Fruit fly (Drosophila melanogaster) whole organism, embryonic: Measurements from ENCODE around the gene CG14856.

Experiments
- CG10147 ChIP-seq: fragments of 200-800 bp; sonication (Bioruptor generic); optimal IDR thresholded peaks from 2 replicates; lab custom pipeline; 2019; ENCODE audit warnings: missing biosample characterization, mild to moderate bottlenecking, missing genetic modification characterization, moderate library complexity
- CG10267 ChIP-seq: fragments of 200-800 bp; sonication (Bioruptor generic); optimal IDR thresholded peaks from 2 replicates; lab custom pipeline; 2018; ENCODE audit warnings: missing biosample characterization, mild to moderate bottlenecking, missing genetic modification characterization, moderate library complexity
- CG11695 ChIP-seq: fragments of 200-800 bp; sonication (Bioruptor generic); IDR thresholded peaks from 3 replicates; pipeline ENCODE4 v1.3.6; 2022; ENCODE audit warnings: missing biosample characterization, missing genetic modification characterization
- CG1603 ChIP-seq: fragments of 200-800 bp; sonication (Bioruptor generic); optimal IDR thresholded peaks from 2 replicates; lab custom pipeline; 2019; ENCODE audit warnings: missing biosample characterization, mild to moderate bottlenecking, missing genetic modification characterization, moderate library complexity
- CG17829 ChIP-seq: fragments of 200-800 bp; optimal IDR thresholded peaks from 2 replicates; lab custom pipeline; 2019; ENCODE audit warnings: missing biosample characterization, mild to moderate bottlenecking, missing genetic modification characterization, moderate library complexity
- CG18262 ChIP-seq: fragments of 200-800 bp; optimal IDR thresholded peaks from 3 replicates; lab custom pipeline; 2019; ENCODE audit warnings: missing biosample characterization, mild to moderate bottlenecking, missing genetic modification characterization, moderate library complexity
- CG18619 ChIP-seq: fragments of 200-800 bp; sonication (Bioruptor generic); optimal IDR thresholded peaks from 3 replicates; lab custom pipeline; 2017; ENCODE audit warnings: missing biosample characterization, mild to moderate bottlenecking, missing genetic modification characterization
- CG30403 ChIP-seq: fragments of 200-800 bp; sonication (Bioruptor generic); optimal IDR thresholded peaks from 3 replicates; lab custom pipeline; 2016; ENCODE audit warnings: missing biosample characterization, missing genetic modification characterization
- CG3281 ChIP-seq: fragments of 200-800 bp; sonication (Bioruptor generic); optimal IDR thresholded peaks from 3 replicates; lab custom pipeline; 2017; ENCODE audit warnings: missing biosample characterization, mild to moderate bottlenecking, missing genetic modification characterization
- CG4328 ChIP-seq: fragments of 200-800 bp; sonication (Bioruptor generic); optimal IDR thresholded peaks from 3 replicates; lab custom pipeline; 2017; ENCODE audit warnings: missing biosample characterization, missing genetic modification reagents, missing genetic modification characterization
- CG43689 ChIP-seq: fragments of 200-800 bp; sonication (Bioruptor generic); IDR thresholded peaks from 2 replicates; pipeline ENCODE4 v1.3.6; 2022; ENCODE audit warnings: missing biosample characterization, missing genetic modification characterization
- CG4424 ChIP-seq: fragments of 200-800 bp; sonication (Bioruptor generic); optimal IDR thresholded peaks from 3 replicates; lab custom pipeline; 2016; ENCODE audit warnings: missing biosample characterization, missing genetic modification characterization
- CG4820 ChIP-seq: fragments of 200-800 bp; sonication (Bioruptor generic); optimal IDR thresholded peaks from 3 replicates; lab custom pipeline; 2016; ENCODE audit warnings: missing biosample characterization, missing genetic modification characterization
- CG5245 ChIP-seq: fragments of 200-800 bp; sonication (Bioruptor generic); optimal IDR thresholded peaks from 3 replicates; lab custom pipeline; 2016; ENCODE audit warnings: missing biosample characterization, missing genetic modification characterization
- CG7839 ChIP-seq: fragments of 200-800 bp; sonication (Bioruptor generic); optimal IDR thresholded peaks from 3 replicates; lab custom pipeline; 2018; ENCODE audit warnings: missing biosample characterization, mild to moderate bottlenecking, missing genetic modification characterization, moderate library complexity
- CG8478 ChIP-seq: fragments of >200 bp; optimal IDR thresholded peaks from 2 replicates; lab custom pipeline; 2018
- CoRest ChIP-seq: fragments of 200-800 bp; sonication (Bioruptor generic); optimal IDR thresholded peaks from 3 replicates; lab custom pipeline; 2018; ENCODE audit warnings: missing biosample characterization, mild to moderate bottlenecking, missing genetic modification characterization, moderate library complexity
- D ChIP-seq, 2 experiments: fragments of 200-800 bp in 1 of 2; fragments of >200 bp in 1 of 2; sonication (Bioruptor generic) in 1 of 2; optimal IDR thresholded peaks; 2 replicates in 1 of 2; 3 replicates in 1 of 2; lab custom pipeline; 2017; ENCODE audit warnings: mild to moderate bottlenecking in 1 of 2, missing biosample characterization in 1 of 2, missing genetic modification characterization in 1 of 2, missing genetic modification reagents in 1 of 2
- Dad ChIP-seq: fragments of 200-800 bp; sonication (Bioruptor generic); optimal IDR thresholded peaks from 3 replicates; lab custom pipeline; 2016; ENCODE audit warnings: missing biosample characterization, missing genetic modification characterization
- Dip3 ChIP-seq: fragments of 200-800 bp; sonication (Bioruptor generic); optimal IDR thresholded peaks from 3 replicates; lab custom pipeline; 2016; ENCODE audit warnings: missing biosample characterization, missing genetic modification characterization
- H2.0 ChIP-seq: fragments of 200-800 bp; sonication (Bioruptor generic); IDR thresholded peaks from 2 replicates; pipeline ENCODE4 v1.3.6; 2022; ENCODE audit warnings: missing biosample characterization, missing genetic modification characterization
- NK7.1 ChIP-seq: fragments of 200-800 bp; sonication (Bioruptor generic); optimal IDR thresholded peaks from 3 replicates; lab custom pipeline; 2016; ENCODE audit warnings: missing biosample characterization, missing genetic modification characterization
- Pdp1 ChIP-seq, 2 experiments: fragments of 200-800 bp; sonication (Bioruptor generic); optimal IDR thresholded peaks; 3 replicates each; lab custom pipeline; 2016; ENCODE audit warnings: missing biosample characterization in 2 of 2, missing genetic modification characterization in 2 of 2, mild to moderate bottlenecking in 1 of 2, moderate library complexity in 1 of 2
- Rfx ChIP-seq: fragments of 200-800 bp; sonication (Bioruptor generic); IDR thresholded peaks from 2 replicates; pipeline ENCODE4 v1.3.6; 2022; ENCODE audit warnings: missing biosample characterization, missing genetic modification characterization
- Sox102F ChIP-seq: fragments of 200-800 bp; sonication (Bioruptor generic); optimal IDR thresholded peaks from 2 replicates; lab custom pipeline; 2018; ENCODE audit warnings: missing biosample characterization, mild to moderate bottlenecking, missing genetic modification characterization, moderate library complexity
- Ssrp ChIP-seq: fragments of 200-800 bp; sonication (Bioruptor generic); optimal IDR thresholded peaks from 2 replicates; lab custom pipeline; 2018; ENCODE audit warnings: missing biosample characterization, mild to moderate bottlenecking, missing genetic modification characterization, moderate library complexity
- Xbp1 ChIP-seq: fragments of 200-800 bp; sonication (Bioruptor generic); optimal IDR thresholded peaks from 3 replicates; lab custom pipeline; 2016; ENCODE audit warnings: missing biosample characterization, mild to moderate bottlenecking, missing genetic modification characterization
- Xrp1 ChIP-seq: fragments of 200-800 bp; sonication (Bioruptor generic); IDR thresholded peaks from 2 replicates; pipeline ENCODE4 v1.3.6; 2022; ENCODE audit warnings: missing biosample characterization, missing genetic modification characterization
- ab ChIP-seq: fragments of 200-800 bp; sonication (Bioruptor generic); optimal IDR thresholded peaks from 2 replicates; lab custom pipeline; 2016; ENCODE audit warnings: missing biosample characterization, missing genetic modification characterization
- al ChIP-seq: fragments of 200-800 bp; sonication (Bioruptor generic); IDR thresholded peaks from 2 replicates; pipeline ENCODE4 v1.3.6; 2022; ENCODE audit warnings: missing biosample characterization, missing genetic modification characterization
- ase ChIP-seq: fragments of 200-800 bp; sonication (Bioruptor generic); IDR thresholded peaks from 3 replicates; pipeline ENCODE4 v1.3.6; 2022; ENCODE audit warnings: missing biosample characterization, missing genetic modification characterization
- dm ChIP-seq: fragments of 200-800 bp; sonication (Bioruptor generic); optimal IDR thresholded peaks from 3 replicates; lab custom pipeline; 2016; ENCODE audit warnings: missing biosample characterization, missing genetic modification characterization
- dmrt99B ChIP-seq: fragments of 200-800 bp; sonication (Bioruptor generic); optimal IDR thresholded peaks from 2 replicates; lab custom pipeline; 2018; ENCODE audit warnings: missing biosample characterization, mild to moderate bottlenecking, missing genetic modification characterization, moderate library complexity
- emc ChIP-seq: fragments of 200-800 bp; sonication (Bioruptor generic); optimal IDR thresholded peaks from 2 replicates; lab custom pipeline; 2016; ENCODE audit warnings: missing biosample characterization, missing genetic modification characterization
- ems ChIP-seq: fragments of 200-800 bp; sonication (Bioruptor generic); optimal IDR thresholded peaks from 3 replicates; lab custom pipeline; 2016; ENCODE audit warnings: missing biosample characterization, missing genetic modification characterization
- gcm ChIP-seq: fragments of 200-800 bp; sonication (Bioruptor generic); optimal IDR thresholded peaks from 2 replicates; lab custom pipeline; 2019; ENCODE audit warnings: missing biosample characterization, mild to moderate bottlenecking, missing genetic modification characterization, moderate library complexity
- gfzf ChIP-seq: fragments of 200-800 bp; sonication (Bioruptor generic); optimal IDR thresholded peaks from 2 replicates; lab custom pipeline; 2016; ENCODE audit warnings: missing biosample characterization, mild to moderate bottlenecking, missing genetic modification characterization, moderate library complexity
- hb ChIP-seq: fragments of 200-800 bp; sonication (Bioruptor generic); IDR thresholded peaks from 3 replicates; pipeline ENCODE4 v1.3.6; 2022; ENCODE audit warnings: missing biosample characterization, missing genetic modification characterization; ENCODE audit not compliant: partially characterized antibody
- hkb ChIP-seq, 2 experiments: fragments of 200-800 bp in 1 of 2; fragments of >200 bp in 1 of 2; sonication (Bioruptor generic) in 1 of 2; IDR thresholded peaks in 1 of 2; optimal IDR thresholded peaks in 1 of 2; 2 replicates each; pipeline versions ENCODE4 v1.3.6 to Lab custom; 2017 to 2022; ENCODE audit warnings: missing biosample characterization in 1 of 2, missing genetic modification characterization in 1 of 2
- nerfin-2 ChIP-seq: fragments of 200-800 bp; sonication (Bioruptor generic); IDR thresholded peaks from 2 replicates; pipeline ENCODE4 v1.3.6; 2022; ENCODE audit warnings: missing biosample characterization, missing genetic modification characterization; ENCODE audit not compliant: partially characterized antibody
- org-1 ChIP-seq: fragments of 200-800 bp; sonication (Bioruptor generic); optimal IDR thresholded peaks from 2 replicates; lab custom pipeline; 2017; ENCODE audit warnings: missing biosample characterization, missing genetic modification characterization
- prd ChIP-seq, 3 experiments: fragments of >200 bp in 2 of 3; fragments of 200-800 bp in 1 of 3; sonication (Bioruptor generic) in 1 of 3; optimal IDR thresholded peaks in 2 of 3; IDR thresholded peaks in 1 of 3; 2 replicates in 2 of 3; 3 replicates in 1 of 3; pipeline versions ENCODE4 v1.3.6 to Lab custom; 2017 to 2022; ENCODE audit warnings: missing biosample characterization in 1 of 3, missing genetic modification characterization in 1 of 3
- slou ChIP-seq: fragments of 200-800 bp; sonication (Bioruptor generic); optimal IDR thresholded peaks from 3 replicates; lab custom pipeline; 2016; ENCODE audit warnings: missing biosample characterization, missing genetic modification characterization
- so ChIP-seq: fragments of 200-800 bp; sonication (Bioruptor generic); IDR thresholded peaks from 3 replicates; pipeline ENCODE4 v1.3.6; 2022; ENCODE audit warnings: missing biosample characterization, missing genetic modification characterization
- tio ChIP-seq: fragments of 200-800 bp; sonication (Bioruptor generic); optimal IDR thresholded peaks from 2 replicates; lab custom pipeline; 2017; ENCODE audit warnings: missing biosample characterization, missing genetic modification characterization, inconsistent platforms
- vvl ChIP-seq: fragments of 200-800 bp; sonication (Bioruptor generic); IDR thresholded peaks from 2 replicates; pipeline ENCODE4 v1.3.6; 2022; ENCODE audit warnings: missing biosample characterization, missing genetic modification characterization
- zf30C ChIP-seq: fragments of 200-800 bp; sonication (Bioruptor generic); optimal IDR thresholded peaks from 3 replicates; lab custom pipeline; 2018; ENCODE audit warnings: missing biosample characterization, mild to moderate bottlenecking, missing genetic modification characterization

CG14856 gene

DNA sequence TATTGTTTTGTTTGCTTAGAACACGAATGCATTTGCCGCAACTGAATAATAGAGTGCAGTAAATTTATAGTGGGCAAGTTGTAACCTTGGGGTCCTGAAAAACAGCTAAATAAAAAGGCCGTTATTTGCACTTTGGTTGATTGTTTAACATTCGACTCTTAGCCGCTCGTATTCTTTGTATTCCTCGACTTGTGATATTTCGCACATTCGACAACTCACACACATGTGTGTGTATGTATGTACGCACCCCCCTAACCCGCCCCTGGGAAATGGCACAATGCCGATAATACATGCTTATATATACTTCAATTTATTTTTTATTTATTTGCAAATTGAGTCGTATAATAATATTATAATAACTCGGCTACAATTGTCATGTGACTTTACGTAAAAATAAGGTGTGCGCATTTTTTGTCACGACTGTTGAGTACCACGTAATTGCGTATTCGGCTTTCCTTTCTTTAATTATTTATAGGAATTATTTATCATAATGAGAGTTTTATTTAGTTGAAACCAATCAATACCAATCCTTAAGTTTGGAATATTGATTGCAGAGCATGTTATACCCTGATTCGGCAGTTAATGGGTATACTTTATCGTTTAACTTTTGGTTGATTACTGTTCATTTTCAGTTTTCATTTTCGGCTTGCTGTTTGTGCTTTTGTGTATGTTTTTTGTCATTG is 43.8 kb upstream of the CG14856 start (continued):
- peak; percentile 23 for TF ChIP-seq CG10147 (GFP tag; lab: Kevin White, UChicago)
- TF ChIP-seq CG4328 (GFP tag; lab: Kevin White, UChicago) = no peak
- TF ChIP-seq prd (optimal IDR thresholded peaks at IDR 0.05; lab: Kevin White, UChicago) = no peak
- peak; percentile 24; the same call in 1 of the 3 replicates for TF ChIP-seq prd (GFP tag; IDR thresholded peaks at IDR 0.05; lab: Robert Waterston, UW)
- TF ChIP-seq CG43689 (GFP tag; lab: Robert Waterston, UW) = no peak
- peak; percentile 65 for TF ChIP-seq dmrt99B (tag; lab: Kevin White, UChicago)
- TF ChIP-seq ab (GFP tag; lab: Kevin White, UChicago) = no peak
- TF ChIP-seq tio = peak; percentile 10
- TF ChIP-seq Dip3 (GFP tag; lab: Kevin White, UChicago) = no peak
- no peak for TF ChIP-seq hkb (optimal IDR thresholded peaks at IDR 0.05; lab: Kevin White, UChicago)
- peak; percentile 66 for TF ChIP-seq hkb (GFP tag; IDR thresholded peaks at IDR 0.05; lab: Robert Waterston, UW)
- TF ChIP-seq al (GFP tag; lab: Robert Waterston, UW) = peak; percentile 30; the same call in 1 of the 2 replicates
- peak; percentile 62; the same call in 1 of the 3 replicates for TF ChIP-seq ase (GFP tag; lab: Robert Waterston, UW)
- TF ChIP-seq emc (GFP tag; lab: Kevin White, UChicago) = no peak
- TF ChIP-seq so = peak; percentile 63; the same call in 1 of the 3 replicates
- no peak for TF ChIP-seq CG5245 (GFP tag; lab: Kevin White, UChicago)
- TF ChIP-seq Dad (GFP tag; lab: Kevin White, UChicago) = no peak
- TF ChIP-seq dm (GFP tag; lab: Kevin White, UChicago) = no peak
- peak; percentile 51 for TF ChIP-seq CG7839 (tag; lab: Kevin White, UChicago)
- TF ChIP-seq H2.0 (GFP tag; lab: Robert Waterston, UW) = peak; percentile 33; the same call in 1 of the 2 replicates
- no peak for TF ChIP-seq gcm (GFP tag; lab: Kevin White, UChicago)
- no peak for TF ChIP-seq NK7.1
- peak; percentile 31 for TF ChIP-seq CG18262
- no peak for TF ChIP-seq gfzf
- TF ChIP-seq org-1 (GFP tag; lab: Kevin White, UChicago) = peak; percentile 16
- peak; percentile 6 for TF ChIP-seq CG3281 (GFP tag; lab: Kevin White, UChicago)
- peak; percentile 12 for TF ChIP-seq CG10267 (tag; lab: Kevin White, UChicago)
- peak; percentile 10 for TF ChIP-seq Ssrp
- peak; percentile 47 for TF ChIP-seq Sox102F (GFP tag; lab: Kevin White, UChicago)
- TF ChIP-seq CG17829 (tag; lab: Kevin White, UChicago) = peak; percentile 7
- TF ChIP-seq Xbp1 (GFP tag; lab: Kevin White, UChicago) = peak; percentile 32
- peak; percentile 7 for TF ChIP-seq ems (GFP tag; lab: Kevin White, UChicago)
- TF ChIP-seq nerfin-2 = no peak
- no peak for TF ChIP-seq CG4820 (GFP tag; lab: Kevin White, UChicago)
- TF ChIP-seq CG4424 (GFP tag; lab: Kevin White, UChicago) = peak; percentile 42
- peak; percentile 52 for TF ChIP-seq CG30403
- peak; percentile 61; the same call in 1 of the 2 replicates for TF ChIP-seq vvl (GFP tag; lab: Robert Waterston, UW)
- TF ChIP-seq hb (GFP tag; lab: Robert Waterston, UW) = 0 out of 3 replicates have a peak, but pooled peaks have one; percentile 21
- peak; percentile 3 to 22 for TF ChIP-seq Pdp1 (GFP tag; optimal IDR thresholded peaks at IDR 0.05; lab: Kevin White, UChicago)
- TF ChIP-seq zf30C = no peak
- TF ChIP-seq Xrp1 (GFP tag; lab: Robert Waterston, UW) = peak; percentile 48; the same call in 1 of the 2 replicates
- peak; percentile 13 for TF ChIP-seq CoRest
- TF ChIP-seq Rfx (GFP tag; lab: Robert Waterston, UW) = peak; percentile 68
- peak; percentile 35 for TF ChIP-seq CG1603 (tag; lab: Kevin White, UChicago)
- 0 out of 3 replicates have a peak, but pooled peaks have one; percentile 51 for TF ChIP-seq CG11695 (GFP tag; lab: Robert Waterston, UW)
- TF ChIP-seq CG8478 = no peak
- no peak for TF ChIP-seq D (optimal IDR thresholded peaks at IDR 0.05; lab: Kevin White, UChicago)
- no peak for TF ChIP-seq D (GFP tag; optimal IDR thresholded peaks at IDR 0.05; lab: Kevin White, UChicago)
- no peak for TF ChIP-seq slou (GFP tag; lab: Kevin White, UChicago)
- TF ChIP-seq CG18619 = peak; percentile 16
